Worm (Caenorhabditis elegans): Measurements from ENCODE around the gene mrp-6.

The mrp-6 gene

ce11 chrX:4214643-4215042 is 28.1 kb upstream of the mrp-6 start:
- TF ChIP-seq hlh-1 (tag; optimal IDR thresholded peaks at IDR 0.05) (no peak), bed-3 (GFP tag; optimal IDR thresholded peaks at IDR 0.05) (no peak), lin-13 (tag; optimal IDR thresholded peaks at IDR 0.05) (no peak), ceh-43 (GFP tag; optimal IDR thresholded peaks at IDR 0.05) (no peak), zip-8 (tag; optimal IDR thresholded peaks at IDR 0.05) (no peak), nhr-28 (tag; optimal IDR thresholded peaks at IDR 0.05) (no peak), ces-1 (GFP tag; optimal IDR thresholded peaks at IDR 0.05) (peak; percentile 30)

ce11 chrX:4209131-4209530 is 22.6 kb upstream of the mrp-6 start:
- TF ChIP-seq hlh-1 (tag; optimal IDR thresholded peaks at IDR 0.05) (peak; percentile 94), sptf-1 (tag; optimal IDR thresholded peaks at IDR 0.05) (peak; percentile 92), M03D4.4 (tag; optimal IDR thresholded peaks at IDR 0.05) (peak; percentile 80), unc-120 (tag; optimal IDR thresholded peaks at IDR 0.05; ENCODE audit: poor library complexity, severe bottlenecking) (peak; percentile 83), cnd-1 (tag; optimal IDR thresholded peaks at IDR 0.05) (peak; percentile 92), sem-2 (GFP tag; optimal IDR thresholded peaks at IDR 0.05) (no peak), nhr-237 (tag; optimal IDR thresholded peaks at IDR 0.05) (peak; percentile 99), blmp-1 (tag; optimal IDR thresholded peaks at IDR 0.05) (peak; percentile 67), elt-3 (tag; optimal IDR thresholded peaks at IDR 0.05) (peak; percentile 94), mep-1 (tag; optimal IDR thresholded peaks at IDR 0.05) (peak; percentile 98), ces-1 (GFP tag; optimal IDR thresholded peaks at IDR 0.05) (peak; percentile 97), nhr-28 (tag; optimal IDR thresholded peaks at IDR 0.05) (peak; percentile 71), tbx-8 (GFP tag; optimal IDR thresholded peaks at IDR 0.05) (peak; percentile 66), ztf-11 (tag; optimal IDR thresholded peaks at IDR 0.05) (peak; percentile 99), nhr-2 (tag; optimal IDR thresholded peaks at IDR 0.05) (peak; percentile 70), lin-32 (GFP tag; optimal IDR thresholded peaks at IDR 0.05) (peak; percentile 45), drap-1 (GFP tag; optimal IDR thresholded peaks at IDR 0.05) (peak; percentile 95), nhr-12 (tag; optimal IDR thresholded peaks at IDR 0.05) (peak; percentile 98), bed-3 (GFP tag; optimal IDR thresholded peaks at IDR 0.05) (peak; percentile 37), lsy-2 (tag; optimal IDR thresholded peaks at IDR 0.05) (peak; percentile 91), ham-2 (GFP tag; optimal IDR thresholded peaks at IDR 0.05) (peak; percentile 52), pha-4 (tag; optimal IDR thresholded peaks at IDR 0.05) (peak; percentile 96), ceh-39 (tag; optimal IDR thresholded peaks at IDR 0.05) (peak; percentile 95), unc-62 (GFP tag; optimal IDR thresholded peaks at IDR 0.05) (peak; percentile 90), lin-13 (tag; optimal IDR thresholded peaks at IDR 0.05) (peak; percentile 86), zip-8 (tag; optimal IDR thresholded peaks at IDR 0.05) (no peak), elt-1 (tag; optimal IDR thresholded peaks at IDR 0.05; ENCODE audit: borderline replicate concordance, insufficient read depth) (peak; percentile 2), mls-2 (tag; optimal IDR thresholded peaks at IDR 0.05) (peak; percentile 91), mab-5 (tag; optimal IDR thresholded peaks at IDR 0.05) (peak; percentile 90), unc-39 (tag; optimal IDR thresholded peaks at IDR 0.05) (peak; percentile 89), snpc-4 (tag; optimal IDR thresholded peaks at IDR 0.05) (no peak), ceh-43 (GFP tag; optimal IDR thresholded peaks at IDR 0.05) (peak; percentile 22), flh-1 (GFP tag; optimal IDR thresholded peaks at IDR 0.05) (no peak), ceh-83 (GFP tag; optimal IDR thresholded peaks at IDR 0.05) (peak; percentile 64), nhr-76 (tag; optimal IDR thresholded peaks at IDR 0.05) (no peak)

- TF ChIP-seq hlh-1 (tag; optimal IDR thresholded peaks at IDR 0.05) (no peak), nhr-12 (tag; optimal IDR thresholded peaks at IDR 0.05) (no peak), nhr-237 (tag; optimal IDR thresholded peaks at IDR 0.05) (no peak), zip-8 (tag; optimal IDR thresholded peaks at IDR 0.05) (no peak), mls-2 (tag; optimal IDR thresholded peaks at IDR 0.05) (no peak), drap-1 (GFP tag; optimal IDR thresholded peaks at IDR 0.05) (no peak), ceh-39 (tag; optimal IDR thresholded peaks at IDR 0.05) (no peak), flh-1 (GFP tag; optimal IDR thresholded peaks at IDR 0.05) (no peak), blmp-1 (tag; optimal IDR thresholded peaks at IDR 0.05) (no peak), bed-3 (GFP tag; optimal IDR thresholded peaks at IDR 0.05) (no peak), ceh-43 (GFP tag; optimal IDR thresholded peaks at IDR 0.05) (no peak), unc-62 (GFP tag; optimal IDR thresholded peaks at IDR 0.05) (no peak), ztf-11 (tag; optimal IDR thresholded peaks at IDR 0.05) (no peak), ham-2 (GFP tag; optimal IDR thresholded peaks at IDR 0.05) (no peak), mab-5 (tag; optimal IDR thresholded peaks at IDR 0.05) (no peak), nhr-28 (tag; optimal IDR thresholded peaks at IDR 0.05) (no peak)
Observed at ce11 chrX:4208495-4208894, 21.9 kb upstream of the mrp-6 start.
